Worm (Caenorhabditis elegans): ENCODE data around the gene Y47D7A.11.

Gene Y47D7A.11

ce11 chrV:4422127-4422526 is 6.0 kb downstream of the Y47D7A.11 start, which contains the start of gene skr-7 (continued):
- TF ChIP-seq nhr-25 (tag; optimal IDR thresholded peaks at IDR 0.05; ENCODE audit: borderline replicate concordance, insufficient read depth) (no peak), nhr-10 (tag; optimal IDR thresholded peaks at IDR 0.05) (no peak), lin-29 (GFP tag; IDR thresholded peaks at IDR 0.05) (no peak)

ce11 chrV:4421475-4421874 is 6.6 kb downstream of the Y47D7A.11 start, which contains the start of gene skr-14:
Gene skr-14, minus strand, starts transcription at chrV:4421575.
- TF ChIP-seq F10B5.3 (tag; optimal IDR thresholded peaks at IDR 0.05) (no peak), lin-15B (tag; optimal IDR thresholded peaks at IDR 0.05) (no peak), lir-3 (tag; optimal IDR thresholded peaks at IDR 0.05) (no peak), ceh-20 (GFP tag; IDR thresholded peaks at IDR 0.05) (no peak)

ce11 chrV:4419767-4420322 is 8.3 kb downstream of the Y47D7A.11 start, which contains the start of the genes Y47D7A.7 and Y47D7A.2:
Gene Y47D7A.7, minus strand, starts transcription at chrV:4419867.
Gene Y47D7A.2, plus strand, starts transcription at chrV:4420272.
- TF ChIP-seq lir-3 (tag; optimal IDR thresholded peaks at IDR 0.05) (no peak), pqm-1 (tag; optimal IDR thresholded peaks at IDR 0.05) (no peak), madf-5 (GFP tag; IDR thresholded peaks at IDR 0.05) (no peak), Y5F2A.4 (GFP tag; optimal IDR thresholded peaks at IDR 0.05) (no peak), mdl-1 (tag; optimal IDR thresholded peaks at IDR 0.05) (no peak)

- TF ChIP-seq ceh-44 (GFP tag; IDR thresholded peaks at IDR 0.05) (no peak), F44E2.7 (GFP tag; IDR thresholded peaks at IDR 0.05) (no peak), cey-2 (tag; optimal IDR thresholded peaks at IDR 0.05; ENCODE audit: borderline replicate concordance, insufficient read depth) (no peak), nhr-237 (tag; optimal IDR thresholded peaks at IDR 0.05) (no peak), daf-12 (tag; optimal IDR thresholded peaks at IDR 0.05) (no peak), set-16 (GFP tag; IDR thresholded peaks at IDR 0.05) (no peak), lin-29 (GFP tag; IDR thresholded peaks at IDR 0.05) (no peak), zip-11 (GFP tag; IDR thresholded peaks at IDR 0.05) (no peak), fos-1 (tag; optimal IDR thresholded peaks at IDR 0.05) (no peak), ces-1 (GFP tag; optimal IDR thresholded peaks at IDR 0.05) (no peak), hmg-1.1 (GFP tag; IDR thresholded peaks at IDR 0.05) (no peak), nhr-10 (tag; optimal IDR thresholded peaks at IDR 0.05) (no peak), F37D6.2 (tag; optimal IDR thresholded peaks at IDR 0.05) (no peak), mes-2 (tag; optimal IDR thresholded peaks at IDR 0.05; ENCODE audit: poor library complexity, severe bottlenecking) (no peak), nhr-6 (tag; optimal IDR thresholded peaks at IDR 0.05) (no peak), D1046.2 (GFP tag; IDR thresholded peaks at IDR 0.05) (no peak), lin-39 (tag; optimal IDR thresholded peaks at IDR 0.05) (no peak)
Observed at ce11 chrV:4418116-4418515, 10.0 kb downstream of the Y47D7A.11 start, which contains the start of gene Y47D7A.6. Gene Y47D7A.6, minus strand, starts transcription at chrV:4418216.

ce11 chrV:4416710-4417109 is 11.4 kb downstream of the Y47D7A.11 start, which contains the start of gene Y47D7A.18:
Gene Y47D7A.18, minus strand, starts transcription at chrV:4416810.
- TF ChIP-seq lim-7 (GFP tag; IDR thresholded peaks at IDR 0.05) (no peak), T26A8.4 (GFP tag; IDR thresholded peaks at IDR 0.05) (no peak), set-16 (GFP tag; IDR thresholded peaks at IDR 0.05) (no peak), nhr-48 (tag; optimal IDR thresholded peaks at IDR 0.05) (no peak), unc-62 (GFP tag; optimal IDR thresholded peaks at IDR 0.05 in 1 of 2) (peak in 1 of 2 experiments; percentile 31), unc-62 (tag; optimal IDR thresholded peaks at IDR 0.05) (no peak), F10B5.3 (tag; optimal IDR thresholded peaks at IDR 0.05) (no peak), vab-7 (GFP tag; IDR thresholded peaks at IDR 0.05) (no peak), F49E8.2 (tag; optimal IDR thresholded peaks at IDR 0.05; ENCODE audit: borderline replicate concordance) (no peak)

All from whole organism, L4 larva.